Worm (Caenorhabditis elegans) whole organism, L1 larva: Measurements from ENCODE around the gene K09A9.6.

Source experiments
- C04F5.9 ChIP-seq: sonication (generic microtip); optimal IDR thresholded peaks from 2 replicates; lab custom pipeline; 2016; ENCODE audit warnings: missing genetic modification characterization, missing compliant biosample characterization
- aly-2 ChIP-seq: fragments of 150-350 bp; optimal IDR thresholded peaks from 2 replicates; lab custom pipeline; 2014; ENCODE audit warnings: missing biosample characterization, missing genetic modification characterization
- ama-1 ChIP-seq: fragments of 150-350 bp; optimal IDR thresholded peaks from 2 replicates; lab custom pipeline; 2014
- ces-1 ChIP-seq: fragments of 150-350 bp; optimal IDR thresholded peaks from 2 replicates; lab custom pipeline; 2014; ENCODE audit warnings: missing biosample characterization, missing genetic modification reagents, missing genetic modification characterization
- mdl-1 ChIP-seq, 2 experiments: fragments of 150-350 bp; optimal IDR thresholded peaks; 2 replicates each; lab custom pipeline; 2014 to 2017; ENCODE audit warnings: missing biosample characterization in 2 of 2, missing genetic modification characterization in 2 of 2, inconsistent platforms in 1 of 2
- nhr-90 ChIP-seq: sonication (generic microtip); optimal IDR thresholded peaks from 2 replicates; lab custom pipeline; 2016; ENCODE audit warnings: mild to moderate bottlenecking, missing genetic modification characterization, missing compliant biosample characterization; ENCODE audit not compliant: poor library complexity
- rnt-1 ChIP-seq: sonication (generic microtip); optimal IDR thresholded peaks from 2 replicates; lab custom pipeline; 2016; ENCODE audit warnings: mild to moderate bottlenecking, missing genetic modification characterization, moderate library complexity, missing compliant biosample characterization

ce11 chrX:15593366-15593765 is 16.3 kb downstream of the K09A9.6 start:
- TF ChIP-seq nhr-90 (tag; lab: Kevin White, UChicago) (no peak), aly-2 (tag; lab: Kevin White, UChicago) (no peak), C04F5.9 (tag; lab: Kevin White, UChicago) (no peak), rnt-1 (tag; lab: Kevin White, UChicago) (no peak), mdl-1 (tag; optimal IDR thresholded peaks at IDR 0.05; lab: Kevin White, UChicago) (no peak), ama-1 (no peak), ces-1 (no peak)
